Worm (Caenorhabditis elegans): ENCODE measurements around the gene srh-180.
A peak's percentile ranks its signal among the peaks of the same experiment; 100 is the strongest.

srh-180 gene

ce11 chrV:16292409-16292808 lies 24.9 kb upstream of the srh-180 start, which contains the start of gene oac-5:
oac-5 (plus strand) TSS chrV:16292709.
- TF ChIP-seq fkh-8 (tag; optimal IDR thresholded peaks at IDR 0.05) = no peak
- TF ChIP-seq elt-2 (tag; optimal IDR thresholded peaks at IDR 0.05) = peak; percentile 23

DNA sequence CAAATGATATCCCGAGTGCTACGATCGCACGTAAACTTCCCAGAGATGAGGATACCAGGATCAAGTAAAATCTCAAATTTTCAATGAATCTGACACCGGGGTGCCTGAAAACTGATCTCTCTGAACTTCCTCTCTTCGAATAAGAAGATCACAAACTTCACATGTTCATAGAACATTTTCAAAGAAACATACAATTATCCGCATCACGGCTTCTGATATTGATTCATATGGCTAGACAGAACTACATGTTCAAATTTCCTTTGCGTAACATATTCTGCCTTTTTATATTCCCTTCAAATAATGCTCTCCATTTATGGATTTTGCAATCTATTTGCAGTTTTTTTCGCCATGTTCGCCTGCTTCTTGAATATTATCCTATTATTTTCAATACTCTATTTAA lies 20.3 kb upstream of the srh-180 start, which contains the start of gene srbc-83:
Gene srbc-83, plus strand, starts transcription at position 301 of the 400 bp plus-strand sequence.
- TF ChIP-seq unc-30 (tag; optimal IDR thresholded peaks at IDR 0.05) (no peak), ceh-82 (tag; optimal IDR thresholded peaks at IDR 0.05) (no peak), hlh-4 (tag; optimal IDR thresholded peaks at IDR 0.05) (no peak), C04F5.9 (tag; optimal IDR thresholded peaks at IDR 0.05) (no peak), hpl-2 (GFP tag; optimal IDR thresholded peaks at IDR 0.05) (no peak), zip-4 (GFP tag; optimal IDR thresholded peaks at IDR 0.05) (no peak), ceh-8 (GFP tag; optimal IDR thresholded peaks at IDR 0.05) (no peak), ces-1 (GFP tag; optimal IDR thresholded peaks at IDR 0.05) (no peak), mep-1 (tag; optimal IDR thresholded peaks at IDR 0.05) (no peak), nhr-237 (tag; optimal IDR thresholded peaks at IDR 0.05) (no peak), ama-1 (optimal IDR thresholded peaks at IDR 0.05) (no peak), elt-2 (tag; optimal IDR thresholded peaks at IDR 0.05) (no peak), F16B12.6 (tag; optimal IDR thresholded peaks at IDR 0.05) (no peak), unc-130 (tag; optimal IDR thresholded peaks at IDR 0.05) (no peak), fkh-8 (tag; optimal IDR thresholded peaks at IDR 0.05) (no peak), elt-3 (tag; optimal IDR thresholded peaks at IDR 0.05) (no peak), ceh-88 (GFP tag; IDR thresholded peaks at IDR 0.05) (no peak), hlh-17 (GFP tag; optimal IDR thresholded peaks at IDR 0.05; ENCODE audit: borderline replicate concordance) (no peak), blmp-1 (tag; optimal IDR thresholded peaks at IDR 0.05) (no peak), nhr-71 (tag; optimal IDR thresholded peaks at IDR 0.05) (no peak)

- no peak for TF ChIP-seq blmp-1 (tag; optimal IDR thresholded peaks at IDR 0.05)
- TF ChIP-seq lin-14 (GFP tag; optimal IDR thresholded peaks at IDR 0.05) = no peak
- TF ChIP-seq nhr-71 (tag; optimal IDR thresholded peaks at IDR 0.05) = no peak
- TF ChIP-seq lin-13 (GFP tag; optimal IDR thresholded peaks at IDR 0.05) = no peak
These were observed 18.7 kb upstream of the srh-180 start, which contains the start of gene srbc-84 for ce11 chrV:16298669-16299068. srbc-84 (plus strand) TSS chrV:16298969.

DNA sequence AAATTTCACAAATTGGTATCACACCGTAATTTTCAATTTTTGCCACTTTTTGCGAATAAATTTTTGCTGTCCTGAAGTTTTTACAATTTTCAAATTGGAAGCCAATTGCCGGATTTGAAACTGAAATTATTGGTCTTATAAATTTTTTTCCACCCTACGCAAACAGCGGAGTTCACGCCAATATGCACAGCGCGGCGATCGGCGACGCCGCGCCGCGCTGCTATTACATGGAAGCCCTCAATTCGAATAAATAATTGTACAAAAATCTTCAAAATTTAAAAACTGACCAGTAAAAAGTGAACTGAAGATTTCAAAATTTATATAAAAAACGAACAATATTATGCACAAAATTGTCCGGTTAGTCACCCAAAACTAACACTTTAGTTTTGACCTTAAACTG lies 17.5 kb upstream of the srh-180 start:
- peak; percentile 29 for TF ChIP-seq F16B12.6 (tag; optimal IDR thresholded peaks at IDR 0.05)
- TF ChIP-seq dsc-1 (tag; optimal IDR thresholded peaks at IDR 0.05) = no peak

DNA sequence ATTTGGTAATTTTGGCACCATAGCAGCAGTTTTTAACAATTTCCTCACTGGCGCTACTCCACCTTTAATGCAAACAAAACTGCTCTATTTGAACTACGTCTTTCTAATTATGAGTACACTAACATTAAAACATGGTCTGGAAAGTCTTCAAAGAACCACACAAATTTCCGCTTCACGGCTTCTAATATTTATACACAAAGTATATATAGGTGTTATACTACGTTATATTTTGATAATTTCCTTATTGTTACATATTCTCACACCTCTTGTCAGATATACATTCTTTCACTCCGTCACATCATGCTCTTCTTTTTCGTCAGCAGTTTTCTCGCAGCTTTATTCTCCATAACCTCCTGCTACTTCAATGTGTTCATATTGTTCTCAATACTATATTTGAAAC lies 17.1 kb upstream of the srh-180 start, which contains the start of gene srbc-82:
Gene srbc-82, plus strand, starts transcription at position 301 of the 400 bp plus-strand sequence.
- no peak for TF ChIP-seq ztf-11 (tag; optimal IDR thresholded peaks at IDR 0.05)
- no peak for TF ChIP-seq nhr-71 (tag; optimal IDR thresholded peaks at IDR 0.05)
- TF ChIP-seq unc-62 (GFP tag; optimal IDR thresholded peaks at IDR 0.05) = no peak

ce11 chrV:16302439-16302838 lies 14.9 kb upstream of the srh-180 start, which contains the start of the genes C31A11.13 and oac-6:
C31A11.13 (minus strand) TSS chrV:16302551.
oac-6 (plus strand) TSS chrV:16302717.
- no peak for TF ChIP-seq lsy-2 (tag; optimal IDR thresholded peaks at IDR 0.05)
- TF ChIP-seq efl-1 (optimal IDR thresholded peaks at IDR 0.05) = no peak
- TF ChIP-seq efl-1 (GFP tag; optimal IDR thresholded peaks at IDR 0.05 in 1 of 2) = peak in 1 of 2 experiments; percentile 31
- TF ChIP-seq elt-2 (tag; optimal IDR thresholded peaks at IDR 0.05) = peak; percentile 43

DNA sequence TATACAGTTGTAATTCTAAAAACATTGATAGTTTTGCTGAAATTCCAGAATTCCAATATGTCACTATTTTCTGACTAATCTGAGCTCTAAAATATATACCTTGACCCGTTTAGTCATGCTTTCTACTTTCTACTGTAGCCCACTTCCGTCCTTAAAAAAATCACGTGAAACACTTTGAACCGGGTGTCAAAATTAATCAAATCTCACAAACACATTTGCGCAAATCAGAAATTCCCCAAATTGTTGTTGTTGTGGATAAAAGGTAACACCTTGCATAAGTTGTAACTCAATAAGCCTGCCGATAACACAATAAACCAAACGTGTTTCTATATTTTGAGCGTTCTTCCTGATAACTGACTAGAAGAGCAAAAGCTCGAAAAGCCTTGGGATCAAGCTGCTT lies 10.1 kb upstream of the srh-180 start, which contains the start of gene srxa-7:
Gene srxa-7, plus strand, starts transcription at position 301 of the 400 bp plus-strand sequence.
- TF ChIP-seq ces-1 (GFP tag; optimal IDR thresholded peaks at IDR 0.05) (no peak), lin-13 (GFP tag; optimal IDR thresholded peaks at IDR 0.05) (no peak), nhr-11 (tag; optimal IDR thresholded peaks at IDR 0.05) (no peak), mef-2 (tag; optimal IDR thresholded peaks at IDR 0.05) (no peak), nhr-71 (tag; optimal IDR thresholded peaks at IDR 0.05) (no peak), sox-4 (tag; optimal IDR thresholded peaks at IDR 0.05) (no peak), lsy-2 (tag; optimal IDR thresholded peaks at IDR 0.05) (no peak), elt-2 (tag; optimal IDR thresholded peaks at IDR 0.05) (no peak), fkh-8 (tag; optimal IDR thresholded peaks at IDR 0.05) (no peak), nhr-76 (tag; optimal IDR thresholded peaks at IDR 0.05) (no peak), nhr-90 (tag; optimal IDR thresholded peaks at IDR 0.05; ENCODE audit: poor library complexity) (no peak), ceh-88 (GFP tag; IDR thresholded peaks at IDR 0.05) (no peak), elt-3 (tag; optimal IDR thresholded peaks at IDR 0.05) (no peak), lin-15B (tag; optimal IDR thresholded peaks at IDR 0.05) (no peak), ceh-63 (GFP tag; optimal IDR thresholded peaks at IDR 0.05) (no peak), sup-37 (GFP tag; optimal IDR thresholded peaks at IDR 0.05) (no peak), tlp-1 (tag; optimal IDR thresholded peaks at IDR 0.05) (no peak), vab-15 (tag; optimal IDR thresholded peaks at IDR 0.05) (no peak), nhr-47 (tag; optimal IDR thresholded peaks at IDR 0.05) (no peak)
